Worm (Caenorhabditis elegans) whole organism, late embryonic: ENCODE measurements around the gene R07E5.19.
"Not testable (repeated sequence)": the region's sequence is repeated elsewhere in the genome, so short reads cannot be mapped to it uniquely, and the experiment has no call there.

Experiments
- C08G9.2 ChIP-seq: sonication (generic microtip); optimal IDR thresholded peaks from 2 replicates; lab custom pipeline; 2016; ENCODE audit warnings: mild to moderate bottlenecking, missing genetic modification characterization, moderate library complexity, missing compliant biosample characterization
- C38D4.7 ChIP-seq: fragments of 200-800 bp; sonication (Bioruptor generic); optimal IDR thresholded peaks from 2 replicates; lab custom pipeline; 2018; ENCODE audit warnings: mild to moderate bottlenecking, missing genetic modification characterization, moderate library complexity, missing compliant biosample characterization
- F13H6.1 ChIP-seq: sonication (generic microtip); optimal IDR thresholded peaks from 2 replicates; lab custom pipeline; 2016; ENCODE audit warnings: missing genetic modification characterization, missing compliant biosample characterization
- K02D7.2 ChIP-seq: sonication (generic microtip); optimal IDR thresholded peaks from 2 replicates; lab custom pipeline; 2017; ENCODE audit warnings: mild to moderate bottlenecking, missing genetic modification characterization, missing compliant biosample characterization
- T23F11.4 ChIP-seq: fragments of 200-800 bp; sonication (Bioruptor generic); optimal IDR thresholded peaks from 2 replicates; lab custom pipeline; 2018; ENCODE audit warnings: mild to moderate bottlenecking, missing genetic modification characterization, missing compliant biosample characterization
- Y22D7AL.16 ChIP-seq: sonication (generic microtip); optimal IDR thresholded peaks from 2 replicates; lab custom pipeline; 2016; ENCODE audit warnings: missing genetic modification characterization, missing compliant biosample characterization
- ahr-1 ChIP-seq: sonication (generic microtip); optimal IDR thresholded peaks from 2 replicates; lab custom pipeline; 2016; ENCODE audit warnings: missing genetic modification characterization, missing compliant biosample characterization
- ceh-14 ChIP-seq: sonication (generic microtip); optimal IDR thresholded peaks from 2 replicates; lab custom pipeline; 2016; ENCODE audit warnings: missing genotype, missing genetic modification characterization, missing compliant biosample characterization
- ceh-18 ChIP-seq: sonication (generic microtip); optimal IDR thresholded peaks from 2 replicates; lab custom pipeline; 2016; ENCODE audit warnings: missing genetic modification characterization, missing compliant biosample characterization
- ceh-19 ChIP-seq: fragments of 200-800 bp; sonication (Bioruptor generic); optimal IDR thresholded peaks from 2 replicates; lab custom pipeline; 2018; ENCODE audit warnings: mild to moderate bottlenecking, missing genetic modification characterization, missing compliant biosample characterization
- ceh-2 ChIP-seq: sonication (generic microtip); optimal IDR thresholded peaks from 2 replicates; lab custom pipeline; 2016; ENCODE audit warnings: missing genotype, missing genetic modification characterization, missing compliant biosample characterization
- ceh-24 ChIP-seq: sonication (generic microtip); optimal IDR thresholded peaks from 2 replicates; lab custom pipeline; 2016; ENCODE audit warnings: mild to moderate bottlenecking, missing genetic modification characterization, missing compliant biosample characterization
- ceh-30 ChIP-seq: fragments of 150-350 bp; optimal IDR thresholded peaks from 2 replicates; lab custom pipeline; 2014; ENCODE audit warnings: missing biosample characterization, missing genetic modification characterization
- ceh-34 ChIP-seq: sonication (generic microtip); optimal IDR thresholded peaks from 2 replicates; lab custom pipeline; 2016; ENCODE audit warnings: mild to moderate bottlenecking, missing genetic modification characterization, missing compliant biosample characterization
- ceh-45 ChIP-seq: fragments of 200-800 bp; sonication (Bioruptor generic); IDR thresholded peaks from 2 replicates; pipeline ENCODE4 v1.3.6; 2022; ENCODE audit warnings: missing genetic modification reagents, missing genetic modification characterization, missing compliant biosample characterization
- ceh-48 ChIP-seq: sonication (generic microtip); optimal IDR thresholded peaks from 2 replicates; lab custom pipeline; 2016; ENCODE audit warnings: missing genetic modification characterization, inconsistent platforms, missing compliant biosample characterization
- che-1 ChIP-seq: sonication (generic microtip); optimal IDR thresholded peaks from 2 replicates; lab custom pipeline; 2016; ENCODE audit warnings: mild to moderate bottlenecking, missing genetic modification characterization, missing compliant biosample characterization
- dmd-4 ChIP-seq: sonication (generic microtip); optimal IDR thresholded peaks from 2 replicates; lab custom pipeline; 2016; ENCODE audit warnings: borderline replicate concordance, missing genetic modification characterization, missing compliant biosample characterization
- elt-2 ChIP-seq: sonication (generic microtip); optimal IDR thresholded peaks from 2 replicates; lab custom pipeline; 2016; ENCODE audit warnings: missing genetic modification reagents, missing genetic modification characterization, missing compliant biosample characterization
- ets-4 ChIP-seq: sonication (generic microtip); optimal IDR thresholded peaks from 2 replicates; lab custom pipeline; 2016; ENCODE audit warnings: missing genetic modification characterization, missing compliant biosample characterization
- fax-1 ChIP-seq: sonication (generic microtip); optimal IDR thresholded peaks from 2 replicates; lab custom pipeline; 2016; ENCODE audit warnings: missing genotype, missing genetic modification characterization, missing compliant biosample characterization
- fkh-6 ChIP-seq: sonication (generic microtip); optimal IDR thresholded peaks from 2 replicates; lab custom pipeline; 2016; ENCODE audit warnings: missing genetic modification characterization, missing compliant biosample characterization
- hlh-13 ChIP-seq: fragments of 200-800 bp; sonication (Bioruptor generic); optimal IDR thresholded peaks from 2 replicates; lab custom pipeline; 2018; ENCODE audit warnings: mild to moderate bottlenecking, missing genetic modification characterization, missing compliant biosample characterization
- hlh-6 ChIP-seq: sonication (generic microtip); optimal IDR thresholded peaks from 2 replicates; lab custom pipeline; 2016; ENCODE audit warnings: missing genotype, missing genetic modification characterization, missing compliant biosample characterization
- hlh-8 ChIP-seq: sonication (generic microtip); optimal IDR thresholded peaks from 2 replicates; lab custom pipeline; 2016; ENCODE audit warnings: missing genotype, missing genetic modification characterization, missing compliant biosample characterization
- lin-11 ChIP-seq: fragments of 200-800 bp; sonication (Bioruptor generic); optimal IDR thresholded peaks from 2 replicates; lab custom pipeline; 2018; ENCODE audit warnings: mild to moderate bottlenecking, missing genetic modification characterization, missing compliant biosample characterization
- madf-2 ChIP-seq: sonication (generic microtip); optimal IDR thresholded peaks from 2 replicates; lab custom pipeline; 2017; ENCODE audit warnings: missing genetic modification characterization, missing compliant biosample characterization
- mec-3 ChIP-seq: sonication (generic microtip); optimal IDR thresholded peaks from 2 replicates; lab custom pipeline; 2016; ENCODE audit warnings: borderline replicate concordance, missing genetic modification characterization, missing compliant biosample characterization
- nfya-1 ChIP-seq: sonication (generic microtip); optimal IDR thresholded peaks from 2 replicates; lab custom pipeline; 2017; ENCODE audit warnings: missing genetic modification characterization, mild to moderate bottlenecking, missing compliant biosample characterization, antibody characterized with exemption, moderate library complexity
- nhr-232 ChIP-seq: sonication (generic microtip); optimal IDR thresholded peaks from 2 replicates; lab custom pipeline; 2016; ENCODE audit warnings: missing genetic modification characterization, missing compliant biosample characterization
- odd-2 ChIP-seq: sonication (generic microtip); optimal IDR thresholded peaks from 2 replicates; lab custom pipeline; 2017; ENCODE audit warnings: antibody characterized with exemption, mild to moderate bottlenecking, missing genetic modification characterization, missing compliant biosample characterization
- pat-9 ChIP-seq: fragments of 200-800 bp; sonication (Bioruptor generic); optimal IDR thresholded peaks from 2 replicates; lab custom pipeline; 2018; ENCODE audit warnings: mild to moderate bottlenecking, missing genetic modification characterization, moderate library complexity, missing compliant biosample characterization
- pax-1 ChIP-seq: fragments of 150-350 bp; optimal IDR thresholded peaks from 2 replicates; lab custom pipeline; 2014; ENCODE audit warnings: missing biosample characterization, missing genetic modification characterization
- pha-2 ChIP-seq: sonication (generic microtip); optimal IDR thresholded peaks from 2 replicates; lab custom pipeline; 2017; ENCODE audit warnings: mild to moderate bottlenecking, missing genetic modification characterization, missing compliant biosample characterization
- ref-2 ChIP-seq: sonication (generic microtip); optimal IDR thresholded peaks from 2 replicates; lab custom pipeline; 2016; ENCODE audit warnings: missing genetic modification characterization, missing compliant biosample characterization
- rnt-1 ChIP-seq: sonication (generic microtip); optimal IDR thresholded peaks from 2 replicates; lab custom pipeline; 2016; ENCODE audit warnings: missing genetic modification characterization, missing compliant biosample characterization
- sdc-2 ChIP-seq: sonication (generic microtip); optimal IDR thresholded peaks from 2 replicates; lab custom pipeline; 2016; ENCODE audit warnings: missing genotype, missing genetic modification characterization, missing compliant biosample characterization
- sox-2 ChIP-seq: fragments of 200-800 bp; sonication (Bioruptor generic); IDR thresholded peaks from 2 replicates; pipeline ENCODE4 v1.3.6; 2022; ENCODE audit warnings: missing genetic modification reagents, missing genetic modification characterization, missing compliant biosample characterization
- sox-4 ChIP-seq: sonication (generic microtip); optimal IDR thresholded peaks from 2 replicates; lab custom pipeline; 2017; ENCODE audit warnings: mild to moderate bottlenecking, missing genetic modification characterization, inconsistent platforms, missing compliant biosample characterization
- syd-9 ChIP-seq: sonication (generic microtip); optimal IDR thresholded peaks from 2 replicates; lab custom pipeline; 2016; ENCODE audit warnings: mild to moderate bottlenecking, missing genetic modification characterization, moderate library complexity, missing compliant biosample characterization
- tbx-2 ChIP-seq: sonication (generic microtip); optimal IDR thresholded peaks from 2 replicates; lab custom pipeline; 2016; ENCODE audit warnings: missing genetic modification characterization, missing compliant biosample characterization
- ttx-3 ChIP-seq: sonication (generic microtip); optimal IDR thresholded peaks from 2 replicates; lab custom pipeline; 2016; ENCODE audit warnings: missing genetic modification reagents, missing genetic modification characterization, missing compliant biosample characterization
- unc-3 ChIP-seq, 2 experiments: fragments of 200-800 bp in 1 of 2; sonication (Bioruptor generic) in 1 of 2; sonication (generic microtip) in 1 of 2; conservative IDR thresholded peaks in 1 of 2; optimal IDR thresholded peaks in 1 of 2; 2 replicates each; pipeline versions ENCODE4 v1.3.6 to Lab custom; 2016 to 2022; ENCODE audit warnings: missing compliant biosample characterization in 2 of 2, missing genetic modification characterization in 2 of 2, missing genetic modification reagents in 1 of 2
- unc-42 ChIP-seq: sonication (generic microtip); optimal IDR thresholded peaks from 2 replicates; lab custom pipeline; 2016; ENCODE audit warnings: missing genotype, missing genetic modification characterization, missing compliant biosample characterization
- zip-5 ChIP-seq: sonication (generic microtip); optimal IDR thresholded peaks from 2 replicates; lab custom pipeline; 2016; ENCODE audit warnings: missing genetic modification characterization, missing compliant biosample characterization

Gene R07E5.19

DNA sequence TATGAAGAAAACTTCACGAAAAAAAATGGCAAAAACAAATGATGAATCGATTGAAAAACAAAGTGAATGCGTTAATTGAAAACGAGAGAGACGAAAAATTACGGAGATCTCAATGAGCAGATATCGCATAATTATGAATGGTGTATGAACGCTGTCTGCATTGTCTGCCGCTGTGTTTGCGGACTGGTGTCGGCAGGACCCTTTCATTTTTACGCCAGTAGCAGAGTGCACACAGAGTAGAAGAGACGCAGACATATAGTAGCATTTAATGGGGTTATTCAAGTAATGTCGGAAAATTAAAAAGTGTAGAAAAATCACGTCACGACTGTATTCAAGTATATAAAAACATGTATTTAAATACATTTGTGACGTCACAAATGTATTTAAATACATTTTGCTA, 37.0 kb downstream of the R07E5.19 start (continued):
- TF ChIP-seq mec-3 (tag; lab: Kevin White, UChicago) (no peak), Y22D7AL.16 (tag; lab: Kevin White, UChicago) (no peak), pax-1 (no peak)

DNA sequence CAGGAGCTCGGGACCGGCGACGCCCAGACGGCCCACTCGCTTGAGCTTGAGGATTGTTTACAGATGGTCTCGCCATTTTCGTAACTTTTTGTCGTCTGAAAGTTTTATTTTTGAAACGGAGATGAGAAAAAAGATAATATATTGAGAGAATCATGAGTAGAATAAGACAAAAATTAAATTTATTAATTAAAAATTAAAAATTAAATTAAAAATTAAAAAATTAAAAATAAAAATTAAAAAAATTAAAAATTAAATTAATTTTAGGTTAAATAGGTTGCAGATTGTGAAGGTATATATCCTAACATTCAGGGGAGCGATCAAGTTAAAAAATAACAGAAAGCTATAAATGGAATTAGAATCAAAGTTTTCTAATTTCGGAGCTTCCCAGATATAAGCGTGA, 38.1 kb downstream of the R07E5.19 start, which contains the start of gene B0284.3:
TSS of gene B0284.3 (minus strand) at position 101 of the 400 bp plus-strand sequence.
- TF ChIP-seq dmd-4 (tag; lab: Kevin White, UChicago) = no peak
- TF ChIP-seq hlh-13 (GFP tag; lab: Kevin White, UChicago) = no peak
- no peak for TF ChIP-seq ceh-30 (tag; lab: Kevin White, UChicago)
- TF ChIP-seq nfya-1 (tag; lab: Kevin White, UChicago) = no peak
- no peak for TF ChIP-seq F13H6.1 (tag; lab: Kevin White, UChicago)
- no peak for TF ChIP-seq Y22D7AL.16 (tag; lab: Kevin White, UChicago)
- no peak for TF ChIP-seq pha-2
- TF ChIP-seq C08G9.2 (tag; lab: Kevin White, UChicago) = no peak
- TF ChIP-seq odd-2 = no peak
- TF ChIP-seq unc-42 = no peak
- TF ChIP-seq elt-2 = no peak
- TF ChIP-seq syd-9 (tag; lab: Kevin White, UChicago) = no peak
- no peak for TF ChIP-seq ceh-48 (tag; lab: Kevin White, UChicago)
- TF ChIP-seq ceh-45 (GFP tag; lab: Robert Waterston, UW) = no peak
- TF ChIP-seq T23F11.4 (GFP tag; lab: Kevin White, UChicago) = no peak

DNA sequence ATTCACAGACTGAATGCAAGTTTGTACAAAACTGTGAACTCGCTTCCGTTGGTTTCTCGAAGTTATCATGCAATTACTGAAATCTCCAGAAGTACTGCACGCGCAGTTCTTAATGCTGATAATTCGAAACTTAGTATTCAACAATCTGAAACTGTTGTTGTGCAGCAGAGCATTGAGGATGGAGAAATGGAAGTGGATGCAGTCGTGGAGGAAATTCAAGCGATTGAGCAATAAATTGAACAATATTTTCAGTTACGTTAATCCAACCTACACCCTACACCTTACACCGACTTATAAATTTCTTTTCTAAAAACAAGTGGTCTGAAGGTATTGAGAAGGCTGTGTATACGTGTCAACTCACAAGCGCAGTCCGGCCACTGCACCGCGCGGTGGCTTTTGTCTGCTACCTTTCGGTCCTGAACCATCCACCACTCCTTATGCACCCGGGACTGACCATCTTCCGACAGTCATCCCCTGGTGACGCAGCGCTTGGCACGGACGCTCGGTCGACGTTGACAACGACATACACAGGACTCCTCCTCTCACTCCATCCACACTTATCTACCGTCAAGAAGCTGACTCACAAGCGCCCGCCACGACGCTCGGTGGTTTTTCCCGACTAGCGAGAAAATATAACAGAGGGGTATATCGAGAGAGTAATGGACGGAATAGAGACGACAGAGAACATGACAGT, 39.1 kb downstream of the R07E5.19 start:
- TF ChIP-seq K02D7.2 (peak; percentile 55), ceh-24 (peak; percentile 39), ceh-34 (tag; lab: Kevin White, UChicago) (peak; percentile 56), ttx-3 (tag; lab: Kevin White, UChicago) (peak; percentile 31), ceh-14 (tag; lab: Kevin White, UChicago) (peak; percentile 39), lin-11 (peak; percentile 32), C08G9.2 (tag; lab: Kevin White, UChicago) (peak; percentile 43), ceh-2 (peak; percentile 7), fax-1 (tag; lab: Kevin White, UChicago) (peak; percentile 48), Y22D7AL.16 (tag; lab: Kevin White, UChicago) (peak; percentile 52), sdc-2 (tag; lab: Kevin White, UChicago) (peak; percentile 40), nhr-232 (tag; lab: Kevin White, UChicago) (peak; percentile 55), ahr-1 (peak; percentile 43), unc-3 (GFP tag; conservative IDR thresholded peaks at IDR 0.05; lab: Robert Waterston, UW) (peak; percentile 55; the same call in 1 of the 2 replicates), rnt-1 (tag; lab: Kevin White, UChicago) (peak; percentile 15), ceh-45 (GFP tag; lab: Robert Waterston, UW) (peak; percentile 69; the same call in 1 of the 2 replicates), hlh-6 (tag; lab: Kevin White, UChicago) (peak; percentile 4), ceh-19 (GFP tag; lab: Kevin White, UChicago) (peak; percentile 37), ref-2 (peak; percentile 47), pha-2 (peak; percentile 77), elt-2 (peak; percentile 41), sox-4 (tag; lab: Kevin White, UChicago) (peak; percentile 54), tbx-2 (tag; lab: Kevin White, UChicago) (peak; percentile 51), C38D4.7 (peak; percentile 68), che-1 (tag; lab: Kevin White, UChicago) (peak; percentile 54), nfya-1 (tag; lab: Kevin White, UChicago) (peak; percentile 44), ceh-18 (tag; lab: Kevin White, UChicago) (peak; percentile 87), pat-9 (tag; lab: Kevin White, UChicago) (peak; percentile 39), sox-2 (peak; percentile 69), zip-5 (tag; lab: Kevin White, UChicago) (peak; percentile 10), dmd-4 (tag; lab: Kevin White, UChicago) (peak; percentile 12), madf-2 (peak; percentile 69), fkh-6 (tag; lab: Kevin White, UChicago) (peak; percentile 63), ets-4 (tag; lab: Kevin White, UChicago) (peak; percentile 6), hlh-8 (tag; lab: Kevin White, UChicago) (peak; percentile 10), F13H6.1 (tag; lab: Kevin White, UChicago) (peak; percentile 34)
- not testable (repeated sequence) for TF ChIP-seq unc-3 (tag; optimal IDR thresholded peaks at IDR 0.05; lab: Kevin White, UChicago)
